Worm (Caenorhabditis elegans) whole organism, young adult: ENCODE measurements around the gene K05F6.12.

Source experiments
- C06A6.2 ChIP-seq: fragments of 200-800 bp; sonication (Bioruptor generic); conservative IDR thresholded peaks from 2 replicates; pipeline ENCODE4 v1.3.6; 2022; ENCODE audit warnings: missing genetic modification characterization, missing compliant biosample characterization
- akir-1 ChIP-seq: fragments of 200-800 bp; sonication (Bioruptor generic); optimal IDR thresholded peaks from 2 replicates; lab custom pipeline; 2018; ENCODE audit warnings: mild to moderate bottlenecking, missing genetic modification characterization, moderate library complexity, missing compliant biosample characterization
- dpl-1 ChIP-seq: fragments of 150-350 bp; optimal IDR thresholded peaks from 2 replicates; lab custom pipeline; 2014; ENCODE audit warnings: missing biosample characterization, missing genetic modification reagents, missing genetic modification characterization
- egl-18 ChIP-seq: fragments of 200-800 bp; sonication (Bioruptor generic); IDR thresholded peaks from 2 replicates; pipeline ENCODE4 v1.3.6; 2022; ENCODE audit warnings: missing genetic modification reagents, missing genetic modification characterization, missing compliant biosample characterization
- egl-44 ChIP-seq: fragments of 200-800 bp; sonication (Bioruptor generic); IDR thresholded peaks from 2 replicates; pipeline ENCODE4 v1.3.6; 2022; ENCODE audit warnings: missing genetic modification reagents, missing genetic modification characterization, missing compliant biosample characterization
- let-526 ChIP-seq: fragments of 200-800 bp; sonication (Bioruptor generic); IDR thresholded peaks from 2 replicates; pipeline ENCODE4 v1.3.6; 2022; ENCODE audit warnings: missing genetic modification reagents, missing genetic modification characterization, missing compliant biosample characterization
- lir-1 ChIP-seq: fragments of 200-800 bp; sonication (Bioruptor generic); conservative IDR thresholded peaks from 2 replicates; pipeline ENCODE4 v1.3.6; 2022; ENCODE audit warnings: missing genetic modification reagents, missing genetic modification characterization, missing compliant biosample characterization
- mcd-1 ChIP-seq: fragments of 200-800 bp; sonication (Bioruptor generic); IDR thresholded peaks from 2 replicates; pipeline ENCODE4 v1.3.6; 2022; ENCODE audit warnings: missing genetic modification reagents, missing genetic modification characterization, missing compliant biosample characterization
- pbrm-1 ChIP-seq: fragments of 200-800 bp; sonication (Bioruptor generic); IDR thresholded peaks from 2 replicates; pipeline ENCODE4 v1.3.6; 2022; ENCODE audit warnings: missing genetic modification reagents, missing genetic modification characterization, missing compliant biosample characterization
- pha-4 ChIP-seq: fragments of 150-350 bp; sonication (generic microtip); optimal IDR thresholded peaks from 2 replicates; lab custom pipeline; 2014; ENCODE audit warnings: missing biosample characterization, missing genetic modification reagents, missing genetic modification characterization
- rcor-1 ChIP-seq: fragments of 200-800 bp; sonication (Bioruptor generic); IDR thresholded peaks from 2 replicates; pipeline ENCODE4 v1.3.6; 2022; ENCODE audit warnings: missing genetic modification reagents, missing genetic modification characterization, missing compliant biosample characterization
- rec-8 ChIP-seq, 2 experiments: sonication (generic microtip); optimal IDR thresholded peaks; 2 replicates each; lab custom pipeline; 2016; ENCODE audit warnings: mild to moderate bottlenecking in 2 of 2, missing genetic modification characterization in 2 of 2, missing genetic modification reagents in 2 of 2, missing genotype in 2 of 2, missing biosample characterization in 1 of 2, missing compliant biosample characterization in 1 of 2, moderate library complexity in 1 of 2
- snpc-4 ChIP-seq, 5 experiments: fragments of 150-350 bp in 1 of 5; sonication (generic microtip) in 4 of 5; optimal IDR thresholded peaks; 2 replicates each; lab custom pipeline; 2014 to 2018; ENCODE audit warnings: missing genetic modification characterization in 5 of 5, missing biosample characterization in 3 of 5, antibody characterized with exemption in 2 of 5, mild to moderate bottlenecking in 2 of 5, missing compliant biosample characterization in 2 of 5, missing genotype in 2 of 5, moderate library complexity in 2 of 5, missing genetic modification reagents in 1 of 5
- ztf-26 ChIP-seq: sonication (generic microtip); optimal IDR thresholded peaks from 2 replicates; lab custom pipeline; 2017; ENCODE audit warnings: missing genetic modification characterization, missing compliant biosample characterization

DNA sequence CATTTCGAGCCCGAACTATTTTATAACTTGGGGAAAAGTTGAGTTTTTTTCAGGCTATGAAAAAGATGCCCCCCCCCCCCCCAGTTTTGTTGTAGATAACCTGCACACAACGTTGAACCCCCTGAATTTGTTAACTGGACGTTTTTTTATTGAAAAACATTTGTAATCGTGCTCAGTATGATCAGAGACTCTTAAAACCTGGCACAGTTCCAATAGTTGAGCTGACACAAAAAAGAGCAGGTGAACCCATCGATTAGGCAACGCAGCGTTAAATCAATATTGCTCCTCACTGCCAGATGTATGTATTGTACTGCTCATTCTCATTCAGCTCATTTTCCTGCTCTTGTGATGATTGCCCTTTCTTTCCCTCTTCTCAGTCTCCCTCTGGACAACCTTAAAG lies at the start of gene K05F6.12:
- no peak for TF ChIP-seq rec-8 (tag; optimal IDR thresholded peaks at IDR 0.05; lab: Kevin White, UChicago)
- TF ChIP-seq ztf-26 (tag; lab: Kevin White, UChicago): no peak
- TF ChIP-seq rcor-1 (GFP tag; lab: Robert Waterston, UW): no peak
- TF ChIP-seq dpl-1 (GFP tag; lab: Kevin White, UChicago): no peak
- no peak for TF ChIP-seq pha-4 (tag; lab: Kevin White, UChicago)
- no peak for TF ChIP-seq pbrm-1 (GFP tag; lab: Robert Waterston, UW)
- TF ChIP-seq C06A6.2 (GFP tag; lab: Robert Waterston, UW): no peak
- no peak for TF ChIP-seq lir-1 (GFP tag; lab: Robert Waterston, UW)
- no peak for TF ChIP-seq let-526 (GFP tag; lab: Robert Waterston, UW)
- TF ChIP-seq egl-44 (GFP tag; lab: Robert Waterston, UW): no peak
- no peak for TF ChIP-seq egl-18 (GFP tag; lab: Robert Waterston, UW)
- no peak for TF ChIP-seq mcd-1
- no peak for TF ChIP-seq akir-1 (GFP tag; lab: Kevin White, UChicago)
- TF ChIP-seq snpc-4 (GFP tag; optimal IDR thresholded peaks at IDR 0.05; lab: Kevin White, UChicago): no peak
- TF ChIP-seq snpc-4 (tag; optimal IDR thresholded peaks at IDR 0.05; lab: Kevin White, UChicago): no peak
